Fruit fly (Drosophila melanogaster) whole organism, embryonic: ENCODE data around the gene Nmt.

Experiments used
- Abd-B ChIP-seq: fragments of 200-800 bp; sonication (Bioruptor generic); optimal IDR thresholded peaks from 2 replicates; lab custom pipeline; 2018; ENCODE audit warnings: missing biosample characterization, mild to moderate bottlenecking, missing genetic modification characterization, moderate library complexity
- BEAF-32 ChIP-seq: fragments of 200-800 bp; sonication (Bioruptor generic); optimal IDR thresholded peaks from 3 replicates; lab custom pipeline; 2017; ENCODE audit warnings: missing biosample characterization, missing genetic modification characterization, mild to moderate bottlenecking, moderate library complexity, missing genetic modification reagents
- C15 ChIP-seq: fragments of 200-800 bp; sonication (Bioruptor generic); IDR thresholded peaks from 3 replicates; pipeline ENCODE4 v1.3.6; 2022; ENCODE audit warnings: missing biosample characterization, missing genetic modification characterization
- CG10431 ChIP-seq: fragments of 200-800 bp; sonication (Bioruptor generic); optimal IDR thresholded peaks from 3 replicates; lab custom pipeline; 2018; ENCODE audit warnings: missing biosample characterization, mild to moderate bottlenecking, missing genetic modification characterization
- CG1233 ChIP-seq: fragments of 200-800 bp; sonication (Bioruptor generic); optimal IDR thresholded peaks from 4 replicates; lab custom pipeline; 2018; ENCODE audit warnings: missing biosample characterization, mild to moderate bottlenecking, missing genetic modification characterization
- CG12744 ChIP-seq: fragments of 200-800 bp; sonication (Bioruptor generic); optimal IDR thresholded peaks from 2 replicates; lab custom pipeline; 2016; ENCODE audit warnings: missing biosample characterization, missing genetic modification characterization
- CG14667 ChIP-seq: fragments of 200-800 bp; sonication (Bioruptor generic); IDR thresholded peaks from 2 replicates; pipeline ENCODE4 v1.3.6; 2022; ENCODE audit warnings: missing biosample characterization, missing genetic modification characterization
- CG17802 ChIP-seq: fragments of 200-800 bp; sonication (Bioruptor generic); optimal IDR thresholded peaks from 2 replicates; lab custom pipeline; 2018; ENCODE audit warnings: missing biosample characterization, mild to moderate bottlenecking, missing genetic modification characterization, moderate library complexity
- CG1832 ChIP-seq: fragments of 200-800 bp; sonication (Bioruptor generic); optimal IDR thresholded peaks from 2 replicates; lab custom pipeline; 2017; ENCODE audit warnings: missing biosample characterization, mild to moderate bottlenecking, missing genetic modification characterization, inconsistent platforms
- CG18764 ChIP-seq: fragments of 200-800 bp; sonication (Bioruptor generic); optimal IDR thresholded peaks from 3 replicates; lab custom pipeline; 2016; ENCODE audit warnings: missing biosample characterization, missing genetic modification characterization
- CG2120 ChIP-seq: fragments of 200-800 bp; sonication (Bioruptor generic); optimal IDR thresholded peaks from 3 replicates; lab custom pipeline; 2016; ENCODE audit warnings: missing biosample characterization, missing genetic modification characterization
- CG2129 ChIP-seq: fragments of 200-800 bp; sonication (Bioruptor generic); IDR thresholded peaks from 2 replicates; pipeline ENCODE4 v1.3.6; 2022; ENCODE audit warnings: missing biosample characterization, missing genetic modification characterization; ENCODE audit not compliant: partially characterized antibody
- CG2202 ChIP-seq: fragments of 200-800 bp; sonication (Bioruptor generic); optimal IDR thresholded peaks from 2 replicates; lab custom pipeline; 2018; ENCODE audit warnings: missing biosample characterization, mild to moderate bottlenecking, missing genetic modification characterization
- CG30020 ChIP-seq: fragments of 200-800 bp; optimal IDR thresholded peaks from 2 replicates; lab custom pipeline; 2019; ENCODE audit warnings: missing biosample characterization, mild to moderate bottlenecking, missing genetic modification characterization, moderate library complexity
- CG30403 ChIP-seq: fragments of 200-800 bp; sonication (Bioruptor generic); optimal IDR thresholded peaks from 3 replicates; lab custom pipeline; 2016; ENCODE audit warnings: missing biosample characterization, missing genetic modification characterization
- CG32772 ChIP-seq: fragments of 200-800 bp; sonication (Bioruptor generic); IDR thresholded peaks from 2 replicates; pipeline ENCODE4 v1.3.6; 2022; ENCODE audit warnings: missing biosample characterization, missing genetic modification characterization
- CG3407 ChIP-seq: fragments of 200-800 bp; sonication (Bioruptor generic); optimal IDR thresholded peaks from 2 replicates; lab custom pipeline; 2018; ENCODE audit warnings: missing biosample characterization, mild to moderate bottlenecking, missing genetic modification characterization
- CG7357 ChIP-seq: fragments of 200-800 bp; sonication (Bioruptor generic); IDR thresholded peaks from 3 replicates; pipeline ENCODE4 v1.3.6; 2022; ENCODE audit warnings: missing biosample characterization, missing genetic modification characterization
- CG8290 ChIP-seq, 3 experiments: fragments of 200-800 bp; sonication (Bioruptor generic); optimal IDR thresholded peaks; 2 replicates each; lab custom pipeline; 2016 to 2019; ENCODE audit warnings: missing biosample characterization in 3 of 3, missing genetic modification characterization in 3 of 3, mild to moderate bottlenecking in 2 of 3, moderate library complexity in 1 of 3
- CG8478 ChIP-seq: fragments of >200 bp; optimal IDR thresholded peaks from 2 replicates; lab custom pipeline; 2018
- CTCF ChIP-seq: fragments of 200-800 bp; sonication (Bioruptor generic); optimal IDR thresholded peaks from 2 replicates; lab custom pipeline; 2017; ENCODE audit warnings: missing biosample characterization, mild to moderate bottlenecking, missing genetic modification characterization, moderate library complexity
- Chrac-16 ChIP-seq: fragments of 200-800 bp; sonication (Bioruptor generic); optimal IDR thresholded peaks from 3 replicates; lab custom pipeline; 2016; ENCODE audit warnings: missing biosample characterization, missing genetic modification characterization
- Dfd ChIP-seq, 2 experiments: fragments of >200 bp; optimal IDR thresholded peaks; 2 replicates each; lab custom pipeline; 2017; ENCODE audit warnings: missing biosample characterization in 2 of 2, missing genetic modification characterization in 2 of 2
- Drgx ChIP-seq: fragments of 200-800 bp; sonication (Bioruptor generic); IDR thresholded peaks from 2 replicates; pipeline ENCODE4 v1.3.6; 2022; ENCODE audit warnings: missing biosample characterization, missing genetic modification characterization
- E2f1 ChIP-seq: fragments of 200-800 bp; sonication (Bioruptor generic); IDR thresholded peaks from 2 replicates; pipeline ENCODE4 v1.3.6; 2022; ENCODE audit warnings: missing biosample characterization, missing genetic modification characterization
- HLHmδ ChIP-seq: fragments of 200-800 bp; sonication (Bioruptor generic); optimal IDR thresholded peaks from 2 replicates; lab custom pipeline; 2018; ENCODE audit warnings: missing biosample characterization, mild to moderate bottlenecking, missing genetic modification characterization, moderate library complexity
- HmgZ ChIP-seq: fragments of 200-800 bp; sonication (Bioruptor generic); optimal IDR thresholded peaks from 2 replicates; lab custom pipeline; 2018; ENCODE audit warnings: missing biosample characterization, mild to moderate bottlenecking, missing genetic modification characterization
- Hr39 ChIP-seq: fragments of >200 bp; optimal IDR thresholded peaks from 2 replicates; lab custom pipeline; 2017
- Med ChIP-seq: fragments of 200-800 bp; sonication (Bioruptor generic); peaks from one replicate; lab custom pipeline; 2016; ENCODE audit warnings: missing biosample characterization, missing genetic modification characterization, mild to moderate bottlenecking, inconsistent platforms, moderate library complexity
- Nf-YB ChIP-seq: fragments of 200-800 bp; sonication (Bioruptor generic); optimal IDR thresholded peaks from 3 replicates; lab custom pipeline; 2019; ENCODE audit warnings: missing biosample characterization, mild to moderate bottlenecking, missing genetic modification characterization, moderate library complexity
- Sox100B ChIP-seq: fragments of 200-800 bp; sonication (Bioruptor generic); optimal IDR thresholded peaks from 3 replicates; lab custom pipeline; 2018; ENCODE audit warnings: missing biosample characterization, mild to moderate bottlenecking, missing genetic modification characterization
- Tbp ChIP-seq: fragments of >200 bp; optimal IDR thresholded peaks from 2 replicates; lab custom pipeline; 2018; ENCODE audit warnings: missing biosample characterization, missing genetic modification characterization
- Usf ChIP-seq: fragments of 200-800 bp; sonication (Bioruptor generic); optimal IDR thresholded peaks from 2 replicates; lab custom pipeline; 2017; ENCODE audit warnings: missing genotype, missing biosample characterization, missing genetic modification characterization
- ab ChIP-seq: fragments of 200-800 bp; sonication (Bioruptor generic); optimal IDR thresholded peaks from 2 replicates; lab custom pipeline; 2016; ENCODE audit warnings: missing biosample characterization, missing genetic modification characterization
- ap ChIP-seq: fragments of 200-800 bp; sonication (Bioruptor generic); IDR thresholded peaks from 2 replicates; pipeline ENCODE4 v1.3.6; 2022; ENCODE audit warnings: missing biosample characterization, missing genetic modification characterization
- bigmax ChIP-seq: fragments of 200-800 bp; sonication (Bioruptor generic); optimal IDR thresholded peaks from 2 replicates; lab custom pipeline; 2018; ENCODE audit warnings: missing biosample characterization, mild to moderate bottlenecking, missing genetic modification characterization
- bowl ChIP-seq: fragments of 200-800 bp; sonication (Bioruptor generic); IDR thresholded peaks from 2 replicates; pipeline ENCODE4 v1.3.6; 2022; ENCODE audit warnings: missing biosample characterization, missing genetic modification characterization
- ci ChIP-seq: fragments of 200-800 bp; sonication (Bioruptor generic); IDR thresholded peaks from 3 replicates; pipeline ENCODE4 v1.3.6; 2022; ENCODE audit warnings: missing biosample characterization, missing genetic modification characterization
- cwo ChIP-seq: fragments of 200-800 bp; sonication (Bioruptor generic); optimal IDR thresholded peaks from 3 replicates; lab custom pipeline; 2017; ENCODE audit warnings: missing biosample characterization, missing genetic modification characterization, mild to moderate bottlenecking, moderate library complexity, missing genetic modification reagents
- emc ChIP-seq: fragments of 200-800 bp; sonication (Bioruptor generic); optimal IDR thresholded peaks from 2 replicates; lab custom pipeline; 2016; ENCODE audit warnings: missing biosample characterization, missing genetic modification characterization
- eyg ChIP-seq: fragments of 200-800 bp; sonication (Bioruptor generic); optimal IDR thresholded peaks from 3 replicates; lab custom pipeline; 2016; ENCODE audit warnings: missing biosample characterization, missing genetic modification characterization
- fd102C ChIP-seq: fragments of 200-800 bp; sonication (Bioruptor generic); optimal IDR thresholded peaks from 2 replicates; lab custom pipeline; 2018; ENCODE audit warnings: missing biosample characterization, mild to moderate bottlenecking, missing genetic modification characterization, moderate library complexity
- grau ChIP-seq: fragments of 200-800 bp; optimal IDR thresholded peaks from 3 replicates; lab custom pipeline; 2019; ENCODE audit warnings: missing biosample characterization, mild to moderate bottlenecking, missing genetic modification characterization, moderate library complexity
- hbn ChIP-seq: fragments of 200-800 bp; sonication (Bioruptor generic); IDR thresholded peaks from 2 replicates; pipeline ENCODE4 v1.3.6; 2022; ENCODE audit warnings: missing biosample characterization, missing genetic modification characterization; ENCODE audit not compliant: partially characterized antibody
- lilli ChIP-seq: fragments of 200-800 bp; sonication (Bioruptor generic); optimal IDR thresholded peaks from 3 replicates; lab custom pipeline; 2016; ENCODE audit warnings: missing biosample characterization, missing genetic modification characterization
- mam ChIP-seq: fragments of 200-800 bp; sonication (Bioruptor generic); optimal IDR thresholded peaks from 3 replicates; lab custom pipeline; 2016; ENCODE audit warnings: missing biosample characterization, missing genetic modification characterization
- sc ChIP-seq, 3 experiments: fragments of >200 bp in 2 of 3; fragments of 200-800 bp in 1 of 3; sonication (Bioruptor generic) in 1 of 3; optimal IDR thresholded peaks; 2 replicates in 2 of 3; 3 replicates in 1 of 3; lab custom pipeline; 2017; ENCODE audit warnings: mild to moderate bottlenecking in 1 of 3, missing biosample characterization in 1 of 3, missing genetic modification characterization in 1 of 3, missing genetic modification reagents in 1 of 3
- tgo ChIP-seq: fragments of 200-800 bp; sonication (Bioruptor generic); IDR thresholded peaks from 3 replicates; pipeline ENCODE4 v1.3.6; 2022; ENCODE audit warnings: missing biosample characterization, missing genetic modification characterization
- trh ChIP-seq: fragments of 200-800 bp; sonication (Bioruptor generic); optimal IDR thresholded peaks from 2 replicates; lab custom pipeline; 2016; ENCODE audit warnings: missing biosample characterization, missing genetic modification characterization
- unc-4 ChIP-seq: fragments of 200-800 bp; sonication (Bioruptor generic); IDR thresholded peaks from 2 replicates; pipeline ENCODE4 v1.3.6; 2022; ENCODE audit warnings: missing biosample characterization, missing genetic modification characterization; ENCODE audit not compliant: partially characterized antibody
- wdn ChIP-seq: fragments of 200-800 bp; sonication (Bioruptor generic); IDR thresholded peaks from 2 replicates; pipeline ENCODE4 v1.3.6; 2022; ENCODE audit warnings: missing biosample characterization, missing genetic modification characterization

Gene Nmt

DNA sequence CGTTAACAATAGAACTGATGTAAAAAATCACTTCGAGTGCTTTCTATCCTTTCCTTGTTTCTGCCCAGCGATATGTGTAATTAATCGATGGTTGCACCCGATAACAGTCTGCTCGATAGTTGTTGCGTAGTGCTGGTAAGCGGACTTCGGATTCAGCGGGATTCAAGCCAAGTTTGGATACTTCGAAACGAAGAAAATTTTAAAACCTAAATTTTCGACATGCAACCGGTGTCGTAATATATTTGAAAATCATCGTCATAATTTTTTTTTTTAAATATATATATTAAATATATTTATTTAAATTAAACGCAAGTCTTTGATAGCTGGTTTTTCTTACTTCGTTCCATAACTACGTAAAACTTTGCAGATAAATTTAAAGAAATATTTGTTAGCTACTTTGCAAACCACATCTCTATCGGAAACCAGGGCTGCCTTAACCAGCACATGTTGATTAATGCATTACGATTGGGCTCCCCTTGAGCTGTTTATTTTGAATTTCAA lies 19.6 kb upstream of the Nmt start, which contains the start of the genes UbcE2M and Dhps (continued):
- TF ChIP-seq Nf-YB = no peak
- TF ChIP-seq Sox100B (GFP tag; lab: Kevin White, UChicago) = no peak
- TF ChIP-seq CG8478 (lab: Kevin White, UChicago) = no peak
- no peak for TF ChIP-seq Dfd (GFP tag; optimal IDR thresholded peaks at IDR 0.05; lab: Kevin White, UChicago)
- TF ChIP-seq CG18764 (GFP tag; lab: Kevin White, UChicago) = peak; percentile 51
- TF ChIP-seq Drgx (GFP tag; lab: Robert Waterston, UW) = no peak; the same call in 1 of the 2 replicates
- no peak for TF ChIP-seq Tbp (GFP tag; lab: Kevin White, UChicago)
- TF ChIP-seq CG2120 (GFP tag; lab: Kevin White, UChicago) = peak; percentile 82
- no peak for TF ChIP-seq bowl (GFP tag; lab: Robert Waterston, UW)
- TF ChIP-seq trh (GFP tag; lab: Kevin White, UChicago) = peak; percentile 42
- TF ChIP-seq lilli = peak; percentile 66
- TF ChIP-seq CG17802 (tag; lab: Kevin White, UChicago) = peak; percentile 16
- TF ChIP-seq grau = peak; percentile 82
- TF ChIP-seq Hr39 (lab: Kevin White, UChicago) = no peak
- TF ChIP-seq CG32772 (GFP tag; lab: Robert Waterston, UW) = peak; percentile 63
- TF ChIP-seq CG10431 = peak; percentile 48
- peak; percentile 81 for TF ChIP-seq CG30403 (GFP tag; lab: Kevin White, UChicago)
- TF ChIP-seq Chrac-16 (GFP tag; lab: Kevin White, UChicago) = peak; percentile 67
- TF ChIP-seq C15 = no peak
- no peak for TF ChIP-seq CG3407 (GFP tag; lab: Kevin White, UChicago)
- peak; percentile 73 for TF ChIP-seq Usf (GFP tag; lab: Kevin White, UChicago)
- TF ChIP-seq CG14667 (GFP tag; lab: Robert Waterston, UW) = peak; percentile 60
- TF ChIP-seq CTCF (GFP tag; lab: Kevin White, UChicago) = no peak
- peak; percentile 33 for TF ChIP-seq CG2129 (GFP tag; lab: Robert Waterston, UW)
- TF ChIP-seq ab = no peak
- no peak; the same call in none of the 2 replicates for TF ChIP-seq E2f1 (GFP tag; lab: Robert Waterston, UW)
- TF ChIP-seq HmgZ = peak; percentile 70
- no peak for TF ChIP-seq ap (GFP tag; lab: Robert Waterston, UW)
- TF ChIP-seq sc (optimal IDR thresholded peaks at IDR 0.05; lab: Kevin White, UChicago) = no peak
- TF ChIP-seq sc (GFP tag; optimal IDR thresholded peaks at IDR 0.05; lab: Kevin White, UChicago) = peak; percentile 57
- TF ChIP-seq CG1233 = peak; percentile 68
- TF ChIP-seq BEAF-32 (GFP tag; lab: Kevin White, UChicago) = peak; percentile 80
- TF ChIP-seq Med (GFP tag; lab: Kevin White, UChicago) = peak; percentile 89
- peak; percentile 71 for TF ChIP-seq tgo (GFP tag; lab: Robert Waterston, UW)
- peak; percentile 87 for TF ChIP-seq Abd-B
- TF ChIP-seq mam (GFP tag; lab: Kevin White, UChicago) = peak; percentile 73
- peak; percentile 57 for TF ChIP-seq cwo (GFP tag; lab: Kevin White, UChicago)
- peak; percentile 64 for TF ChIP-seq hbn (GFP tag; lab: Robert Waterston, UW)
- peak; percentile 36 for TF ChIP-seq eyg (GFP tag; lab: Kevin White, UChicago)
- no peak for TF ChIP-seq bigmax (GFP tag; lab: Kevin White, UChicago)
- no peak for TF ChIP-seq emc (GFP tag; lab: Kevin White, UChicago)
- peak; percentile 68 for TF ChIP-seq unc-4 (GFP tag; lab: Robert Waterston, UW)
- peak; percentile 78 for TF ChIP-seq CG30020 (tag; lab: Kevin White, UChicago)
- no peak for TF ChIP-seq CG2202 (tag; lab: Kevin White, UChicago)
- peak; percentile 53 for TF ChIP-seq CG8290 (GFP tag; optimal IDR thresholded peaks at IDR 0.05; lab: Kevin White, UChicago)
- peak in 1 of 2 experiments; percentile 1 for TF ChIP-seq CG8290 (tag; optimal IDR thresholded peaks at IDR 0.05; lab: Kevin White, UChicago)
- no peak for TF ChIP-seq CG1832
- peak; percentile 55; the same call in 2 of the 3 replicates for TF ChIP-seq CG7357 (GFP tag; lab: Robert Waterston, UW)
- TF ChIP-seq wdn = peak; percentile 40; the same call in 1 of the 2 replicates
- peak; percentile 11 for TF ChIP-seq CG12744 (GFP tag; lab: Kevin White, UChicago)
- TF ChIP-seq HLHmδ = no peak
- no peak for TF ChIP-seq ci (GFP tag; lab: Robert Waterston, UW)
- no peak for TF ChIP-seq fd102C
